Fruit fly (Drosophila melanogaster): ENCODE results near the gene CG12725.
A peak's percentile ranks its signal among the peaks of the same experiment; 100 is the strongest.

dm6 chrX:13376520-13376919 is 26.1 kb downstream of the CG12725 start:
- TF ChIP-seq trem (tag; optimal IDR thresholded peaks at IDR 0.05), result no peak
- no peak for TF ChIP-seq Blimp-1 (GFP tag; optimal IDR thresholded peaks at IDR 0.05)
- TF ChIP-seq MTF-1 (GFP tag; optimal IDR thresholded peaks at IDR 0.05; ENCODE audit: borderline replicate concordance), result no peak
- TF ChIP-seq ab (GFP tag; optimal IDR thresholded peaks at IDR 0.05), result no peak
- no peak for TF ChIP-seq tll (GFP tag; optimal IDR thresholded peaks at IDR 0.05)
- TF ChIP-seq Xbp1 (GFP tag; optimal IDR thresholded peaks at IDR 0.05), result no peak
- TF ChIP-seq CG9876 (GFP tag; optimal IDR thresholded peaks at IDR 0.05), result no peak
- TF ChIP-seq abd-A (tag; optimal IDR thresholded peaks at IDR 0.05), result no peak
- no peak for TF ChIP-seq jigr1 (GFP tag; IDR thresholded peaks at IDR 0.05)
- TF ChIP-seq tup (GFP tag; optimal IDR thresholded peaks at IDR 0.05), result no peak
- no peak for TF ChIP-seq CG10959 (GFP tag; IDR thresholded peaks at IDR 0.05)
- no peak for TF ChIP-seq crp (GFP tag; optimal IDR thresholded peaks at IDR 0.05)
- 0 out of 3 replicates have a peak, but pooled peaks have one; percentile 15 for TF ChIP-seq so (GFP tag; IDR thresholded peaks at IDR 0.05)
- no peak for TF ChIP-seq Ada2b (GFP tag; IDR thresholded peaks at IDR 0.05)
